Fruit fly (Drosophila melanogaster): ENCODE data around the gene Atg1.

The Atg1 gene

dm6 chr3L:12772740-12773686 lies 31.9 kb downstream of the Atg1 start, which contains the start of gene Hip1 (continued):
- TF ChIP-seq CG18476 (GFP tag; optimal IDR thresholded peaks at IDR 0.05) (no peak), jigr1 (GFP tag; IDR thresholded peaks at IDR 0.05) (no peak), gem (tag; optimal IDR thresholded peaks at IDR 0.05) (no peak), Six4 (GFP tag; optimal IDR thresholded peaks at IDR 0.05) (no peak), CG6854 (GFP tag; optimal IDR thresholded peaks at IDR 0.05) (no peak), pita (GFP tag; optimal IDR thresholded peaks at IDR 0.05) (no peak), YL-1 (GFP tag; optimal IDR thresholded peaks at IDR 0.05) (peak; percentile 0), CG8388 (GFP tag; optimal IDR thresholded peaks at IDR 0.05) (no peak), Chrac-16 (GFP tag; optimal IDR thresholded peaks at IDR 0.05) (no peak), kni (GFP tag; optimal IDR thresholded peaks at IDR 0.05) (no peak), esg (GFP tag; conservative IDR thresholded peaks at IDR 0.05) (no peak), CG9609 (GFP tag; optimal IDR thresholded peaks at IDR 0.05) (no peak), CG2678 (tag; optimal IDR thresholded peaks at IDR 0.05) (no peak), CG15011 (GFP tag; optimal IDR thresholded peaks at IDR 0.05) (no peak), Tbp (GFP tag; optimal IDR thresholded peaks at IDR 0.05) (no peak), CG9876 (GFP tag; optimal IDR thresholded peaks at IDR 0.05) (no peak), prd (optimal IDR thresholded peaks at IDR 0.05) (no peak), prd (GFP tag; IDR thresholded peaks at IDR 0.05) (no peak), zen2 (GFP tag; IDR thresholded peaks at IDR 0.05; ENCODE audit: partially characterized antibody) (peak; percentile 82), D19B (GFP tag; optimal IDR thresholded peaks at IDR 0.05) (no peak), CG12155 (GFP tag; optimal IDR thresholded peaks at IDR 0.05) (no peak), Abd-B (GFP tag; optimal IDR thresholded peaks at IDR 0.05) (no peak), Asciz (GFP tag; optimal IDR thresholded peaks at IDR 0.05) (no peak), NK7.1 (GFP tag; optimal IDR thresholded peaks at IDR 0.05) (no peak), kay (GFP tag; optimal IDR thresholded peaks at IDR 0.05) (peak; percentile 93), ara (GFP tag; IDR thresholded peaks at IDR 0.05) (no peak), CG13775 (GFP tag; optimal IDR thresholded peaks at IDR 0.05) (no peak), BEAF-32 (GFP tag; optimal IDR thresholded peaks at IDR 0.05) (peak; percentile 86), CG10274 (GFP tag; optimal IDR thresholded peaks at IDR 0.05) (no peak), chn (GFP tag; optimal IDR thresholded peaks at IDR 0.05) (no peak), Taf1 (GFP tag; IDR thresholded peaks at IDR 0.05) (no peak), D19A (tag; optimal IDR thresholded peaks at IDR 0.05) (no peak), tna (GFP tag; IDR thresholded peaks at IDR 0.05; ENCODE audit: partially characterized antibody) (peak; percentile 84), Mad (GFP tag; optimal IDR thresholded peaks at IDR 0.05) (no peak), wek (GFP tag; optimal IDR thresholded peaks at IDR 0.05) (no peak), Dref (GFP tag; IDR thresholded peaks at IDR 0.05) (peak; percentile 92), CTCF (GFP tag; optimal IDR thresholded peaks at IDR 0.05) (no peak), Hr3 (GFP tag; optimal IDR thresholded peaks at IDR 0.05) (no peak), CG11085 (GFP tag; IDR thresholded peaks at IDR 0.05) (no peak), Eip74EF (GFP tag; optimal IDR thresholded peaks at IDR 0.05) (no peak), bbx (GFP tag; IDR thresholded peaks at IDR 0.05; ENCODE audit: partially characterized antibody) (peak; percentile 90), Opbp (GFP tag; IDR thresholded peaks at IDR 0.05; ENCODE audit: partially characterized antibody) (peak; percentile 87), eve (GFP tag; optimal IDR thresholded peaks at IDR 0.05) (peak in 1 of 2 experiments; percentile 67), Ptx1 (GFP tag; IDR thresholded peaks at IDR 0.05) (no peak), ttk (GFP tag; IDR thresholded peaks at IDR 0.05) (no peak), trem (tag; optimal IDR thresholded peaks at IDR 0.05) (no peak), CG17912 (GFP tag; optimal IDR thresholded peaks at IDR 0.05) (no peak), Xbp1 (GFP tag; optimal IDR thresholded peaks at IDR 0.05) (no peak), Xrp1 (GFP tag; IDR thresholded peaks at IDR 0.05) (0 out of 2 replicates have a peak, but pooled peaks have one; percentile 7), Atf6 (GFP tag; IDR thresholded peaks at IDR 0.05) (no peak)

All from whole organism, embryonic.